Worm (Caenorhabditis elegans): ENCODE measurements around the gene F40E12.1.

- TF ChIP-seq W03F9.2 (tag; optimal IDR thresholded peaks at IDR 0.05) (no peak), him-1 (tag; optimal IDR thresholded peaks at IDR 0.05) (no peak), dao-5 (tag; optimal IDR thresholded peaks at IDR 0.05) (no peak)
These were observed 34.2 kb upstream of the F40E12.1 start, which contains the start of gene srh-60 for ce11 chrII:3583402-3583801.

All from whole organism, L4/young adult.